Worm (Caenorhabditis elegans): ENCODE results near the gene C35C5.10.

- no peak for TF ChIP-seq T26A5.8 (tag; optimal IDR thresholded peaks at IDR 0.05)
- no peak for TF ChIP-seq nfya-1 (tag; optimal IDR thresholded peaks at IDR 0.05; ENCODE audit: borderline replicate concordance, insufficient read depth)
- TF ChIP-seq ztf-22 (GFP tag; optimal IDR thresholded peaks at IDR 0.05) = no peak
- TF ChIP-seq ztf-3 (GFP tag; optimal IDR thresholded peaks at IDR 0.05) = no peak
- TF ChIP-seq zim-3 (tag; optimal IDR thresholded peaks at IDR 0.05) = no peak
- no peak for TF ChIP-seq ama-1 (optimal IDR thresholded peaks at IDR 0.05)
- TF ChIP-seq ama-1 (GFP tag; optimal IDR thresholded peaks at IDR 0.05) = no peak
- TF ChIP-seq rpc-1 (optimal IDR thresholded peaks at IDR 0.05) = no peak
- TF ChIP-seq rpc-1 (tag; optimal IDR thresholded peaks at IDR 0.05) = no peak
Observed at ce11 chrX:11552879-11553278, 3.2 kb upstream of the C35C5.10 start.

Data from whole organism, young adult.